Fruit fly (Drosophila melanogaster) whole organism, pupa: ENCODE results near the gene Atat.

ENCODE experiments used
- CG10348 ChIP-seq: fragments of 200-800 bp; sonication (Bioruptor generic); IDR thresholded peaks from 2 replicates; pipeline ENCODE4 v1.3.6; 2022; ENCODE audit warnings: missing biosample characterization, missing genetic modification characterization
- CG12605 ChIP-seq: fragments of 200-800 bp; sonication (Bioruptor generic); IDR thresholded peaks from 2 replicates; pipeline ENCODE4 v1.3.6; 2022; ENCODE audit warnings: missing biosample characterization, missing genetic modification characterization
- CG13204 ChIP-seq: fragments of 200-800 bp; sonication (Bioruptor generic); optimal IDR thresholded peaks from 2 replicates; lab custom pipeline; 2018; ENCODE audit warnings: missing biosample characterization, mild to moderate bottlenecking, missing genetic modification characterization, moderate library complexity
- CG14655 ChIP-seq: fragments of 200-800 bp; sonication (Bioruptor generic); optimal IDR thresholded peaks from 3 replicates; lab custom pipeline; 2017; ENCODE audit warnings: mild to moderate bottlenecking, missing biosample characterization, missing genetic modification reagents, missing genetic modification characterization
- CG15710 ChIP-seq: fragments of 200-800 bp; sonication (Bioruptor generic); optimal IDR thresholded peaks from 2 replicates; lab custom pipeline; 2018; ENCODE audit warnings: missing biosample characterization, mild to moderate bottlenecking, missing genetic modification characterization, moderate library complexity
- CG17806 ChIP-seq: fragments of 200-800 bp; sonication (Bioruptor generic); optimal IDR thresholded peaks from 2 replicates; lab custom pipeline; 2018; ENCODE audit warnings: missing biosample characterization, mild to moderate bottlenecking, missing genetic modification characterization, moderate library complexity
- CG32121 ChIP-seq: fragments of 200-800 bp; sonication (Bioruptor generic); IDR thresholded peaks from 2 replicates; pipeline ENCODE4 v1.3.6; 2022; ENCODE audit warnings: missing biosample characterization, missing genetic modification characterization
- CG34367 ChIP-seq: fragments of 200-800 bp; sonication (Bioruptor generic); optimal IDR thresholded peaks from 2 replicates; lab custom pipeline; 2018; ENCODE audit warnings: missing biosample characterization, mild to moderate bottlenecking, missing genetic modification characterization
- CG4496 ChIP-seq: fragments of 200-800 bp; sonication (Bioruptor generic); IDR thresholded peaks from 3 replicates; pipeline ENCODE4 v1.3.6; 2022; ENCODE audit warnings: missing biosample characterization, missing genetic modification characterization
- CG8159 ChIP-seq: fragments of 200-800 bp; sonication (Bioruptor generic); optimal IDR thresholded peaks from 3 replicates; lab custom pipeline; 2018; ENCODE audit warnings: missing biosample characterization, mild to moderate bottlenecking, missing genetic modification characterization, moderate library complexity
- CG8301 ChIP-seq: fragments of 200-800 bp; sonication (Bioruptor generic); optimal IDR thresholded peaks from 2 replicates; lab custom pipeline; 2018; ENCODE audit warnings: missing biosample characterization, mild to moderate bottlenecking, missing genetic modification characterization
- CG9948 ChIP-seq: fragments of 200-800 bp; sonication (Bioruptor generic); optimal IDR thresholded peaks from 2 replicates; lab custom pipeline; 2018; ENCODE audit warnings: missing biosample characterization, mild to moderate bottlenecking, missing genetic modification characterization, moderate library complexity
- D1 ChIP-seq: fragments of 200-800 bp; sonication (Bioruptor generic); optimal IDR thresholded peaks from 2 replicates; lab custom pipeline; 2018; ENCODE audit warnings: missing biosample characterization, mild to moderate bottlenecking, missing genetic modification characterization, moderate library complexity
- EcR ChIP-seq: fragments of 200-800 bp; sonication (Bioruptor generic); optimal IDR thresholded peaks from 3 replicates; lab custom pipeline; 2019; ENCODE audit warnings: missing biosample characterization, missing genetic modification characterization, mild to moderate bottlenecking, moderate library complexity, missing genetic modification reagents
- Ets98B ChIP-seq: fragments of 200-800 bp; sonication (Bioruptor generic); IDR thresholded peaks from 2 replicates; pipeline ENCODE4 v1.3.6; 2022; ENCODE audit warnings: missing biosample characterization, missing genetic modification characterization
- Pif1A ChIP-seq: fragments of 200-800 bp; sonication (Bioruptor generic); optimal IDR thresholded peaks from 3 replicates; lab custom pipeline; 2016; ENCODE audit warnings: missing biosample characterization, missing genetic modification characterization
- Pif1B ChIP-seq: fragments of 200-800 bp; sonication (Bioruptor generic); optimal IDR thresholded peaks from 3 replicates; lab custom pipeline; 2016; ENCODE audit warnings: missing biosample characterization, missing genetic modification characterization
- Snoo ChIP-seq: fragments of 200-800 bp; sonication (Bioruptor generic); optimal IDR thresholded peaks from 3 replicates; lab custom pipeline; 2017; ENCODE audit warnings: missing biosample characterization, mild to moderate bottlenecking, missing genetic modification characterization, inconsistent platforms
- fd96Ca ChIP-seq: fragments of 200-800 bp; sonication (Bioruptor generic); IDR thresholded peaks from 3 replicates; pipeline ENCODE4 v1.3.6; 2022; ENCODE audit warnings: missing biosample characterization, missing genetic modification characterization
- gl ChIP-seq: fragments of 200-800 bp; sonication (Bioruptor generic); optimal IDR thresholded peaks from 2 replicates; lab custom pipeline; 2018; ENCODE audit warnings: missing biosample characterization, mild to moderate bottlenecking, missing genetic modification characterization
- rn ChIP-seq: fragments of 200-800 bp; sonication (Bioruptor generic); IDR thresholded peaks from 2 replicates; pipeline ENCODE4 v1.3.6; 2022; ENCODE audit warnings: missing biosample characterization, missing genetic modification characterization

Atat gene

dm6 chr3L:9404497-9404896 lies 22.1 kb downstream of the Atat start, which contains the start of gene Cpr67B:
TSS of gene Cpr67B (plus strand) at chr3L:9404797.
- TF ChIP-seq CG12605 (GFP tag; lab: Robert Waterston, UW), result no peak
- no peak for TF ChIP-seq Pif1B (GFP tag; lab: Kevin White, UChicago)
- no peak for TF ChIP-seq D1 (tag; lab: Kevin White, UChicago)
- no peak for TF ChIP-seq CG13204 (GFP tag; lab: Kevin White, UChicago)
- TF ChIP-seq rn (GFP tag; lab: Robert Waterston, UW), result no peak
- TF ChIP-seq CG8301, result no peak
- TF ChIP-seq CG14655 (GFP tag; lab: Kevin White, UChicago), result no peak
- TF ChIP-seq gl (tag; lab: Kevin White, UChicago), result no peak
- no peak for TF ChIP-seq CG34367 (tag; lab: Kevin White, UChicago)
- no peak for TF ChIP-seq CG4496 (GFP tag; lab: Robert Waterston, UW)
- no peak for TF ChIP-seq CG10348 (GFP tag; lab: Robert Waterston, UW)
- TF ChIP-seq CG8159, result no peak
- TF ChIP-seq Snoo, result no peak
- TF ChIP-seq EcR, result no peak
- TF ChIP-seq CG15710, result no peak
- TF ChIP-seq CG17806 (tag; lab: Kevin White, UChicago), result no peak
- no peak for TF ChIP-seq Ets98B (GFP tag; lab: Robert Waterston, UW)
- TF ChIP-seq Pif1A, result no peak
- TF ChIP-seq CG32121, result no peak
- TF ChIP-seq fd96Ca (GFP tag; lab: Robert Waterston, UW), result no peak

dm6 chr3L:9402157-9402890 lies 24.2 kb downstream of the Atat start, which contains the start of gene eIF4E1:
TSS of gene eIF4E1 (minus strand) at chr3L:9402460.
- TF ChIP-seq rn (GFP tag; lab: Robert Waterston, UW) (no peak), CG10348 (GFP tag; lab: Robert Waterston, UW) (no peak)

- TF ChIP-seq Pif1B (GFP tag; lab: Kevin White, UChicago) (peak; percentile 21), Ets98B (GFP tag; lab: Robert Waterston, UW) (peak; percentile 22; the same call in 1 of the 2 replicates), EcR (peak; percentile 23), Pif1A (no peak)
Observed at dm6 chr3L:9401354-9402156, 25.0 kb downstream of the Atat start.

- TF ChIP-seq Pif1B (GFP tag; lab: Kevin White, UChicago) (no peak), CG4496 (GFP tag; lab: Robert Waterston, UW) (peak; percentile 8; the same call in 1 of the 3 replicates)
- TF ChIP-seq, all 21 proteins: peak for 1
Observed at dm6 chr3L:9400697-9401353, 25.7 kb downstream of the Atat start.

- TF ChIP-seq EcR, result peak; percentile 63
- TF ChIP-seq CG10348 (GFP tag; lab: Robert Waterston, UW), result no peak
Observed at dm6 chr3L:9399855-9400254, 26.7 kb downstream of the Atat start.

- TF ChIP-seq CG17806 (tag; lab: Kevin White, UChicago) (no peak), Pif1A (peak; percentile 28), CG34367 (tag; lab: Kevin White, UChicago) (peak; percentile 13), CG8159 (peak; percentile 68), Snoo (no peak), CG12605 (GFP tag; lab: Robert Waterston, UW) (no peak), EcR (peak; percentile 48)
Observed at dm6 chr3L:9399013-9399750, 27.4 kb downstream of the Atat start, which contains the start of gene CG4080. TSS of gene CG4080 (minus strand) at chr3L:9399227.

dm6 chr3L:9398435-9398981 lies 28.1 kb downstream of the Atat start:
- peak; percentile 50; the same call in 1 of the 3 replicates for TF ChIP-seq CG4496 (GFP tag; lab: Robert Waterston, UW)
- no peak for TF ChIP-seq Pif1A
- peak; percentile 3 for TF ChIP-seq D1 (tag; lab: Kevin White, UChicago)
- peak; percentile 17 for TF ChIP-seq CG9948
- TF ChIP-seq CG15710, result peak; percentile 9
- no peak for TF ChIP-seq CG13204 (GFP tag; lab: Kevin White, UChicago)
- peak; percentile 86 for TF ChIP-seq EcR
- TF ChIP-seq Ets98B (GFP tag; lab: Robert Waterston, UW), result 0 out of 2 replicates have a peak, but pooled peaks have one; percentile 46
- TF ChIP-seq CG32121, result peak; percentile 35; the same call in 1 of the 2 replicates
- TF ChIP-seq CG12605 (GFP tag; lab: Robert Waterston, UW), result 0 out of 2 replicates have a peak, but pooled peaks have one; percentile 46
- TF ChIP-seq rn (GFP tag; lab: Robert Waterston, UW), result no peak
- no peak for TF ChIP-seq CG14655 (GFP tag; lab: Kevin White, UChicago)
- TF ChIP-seq CG8301, result no peak
- TF ChIP-seq Snoo, result peak; percentile 29
- TF ChIP-seq gl (tag; lab: Kevin White, UChicago), result no peak
- TF ChIP-seq fd96Ca (GFP tag; lab: Robert Waterston, UW), result no peak; the same call in 2 of the 3 replicates
- TF ChIP-seq CG8159, result peak; percentile 20
- TF ChIP-seq CG34367 (tag; lab: Kevin White, UChicago), result no peak
- peak; percentile 1 for TF ChIP-seq CG17806 (tag; lab: Kevin White, UChicago)
- TF ChIP-seq CG10348 (GFP tag; lab: Robert Waterston, UW), result no peak
- no peak for TF ChIP-seq Pif1B (GFP tag; lab: Kevin White, UChicago)
